Worm (Caenorhabditis elegans): ENCODE data around the gene fbxa-150.

ce11 chrV:20544610-20545009 lies 22.2 kb downstream of the fbxa-150 start:
- TF ChIP-seq snpc-4 (GFP tag; optimal IDR thresholded peaks at IDR 0.05) (no peak), snpc-4 (tag; optimal IDR thresholded peaks at IDR 0.05) (no peak), ztf-3 (GFP tag; optimal IDR thresholded peaks at IDR 0.05) (no peak), nhr-120 (GFP tag; IDR thresholded peaks at IDR 0.05) (no peak), rec-8 (tag; optimal IDR thresholded peaks at IDR 0.05) (no peak), F57A8.1 (GFP tag; optimal IDR thresholded peaks at IDR 0.05) (no peak), nhr-179 (tag; optimal IDR thresholded peaks at IDR 0.05) (no peak)
